Fruit fly (Drosophila melanogaster) whole organism, embryonic: ENCODE data around the gene CG6738.

Experiments
- ATbp ChIP-seq: fragments of 200-800 bp; sonication (Bioruptor generic); optimal IDR thresholded peaks from 2 replicates; lab custom pipeline; 2017; ENCODE audit warnings: missing biosample characterization, mild to moderate bottlenecking, missing genetic modification characterization, missing genetic modification reagents
- Blimp-1 ChIP-seq: fragments of 200-800 bp; sonication (Bioruptor generic); optimal IDR thresholded peaks from 3 replicates; lab custom pipeline; 2018; ENCODE audit warnings: missing biosample characterization, missing genetic modification characterization, mild to moderate bottlenecking, moderate library complexity, missing genetic modification reagents
- CG10209 ChIP-seq: fragments of 200-800 bp; sonication (Bioruptor generic); optimal IDR thresholded peaks from 3 replicates; lab custom pipeline; 2017; ENCODE audit warnings: missing biosample characterization, mild to moderate bottlenecking, missing genetic modification characterization, missing genetic modification reagents
- CG10321 ChIP-seq: fragments of 200-800 bp; sonication (Bioruptor generic); IDR thresholded peaks from 2 replicates; pipeline ENCODE4 v1.3.6; 2022; ENCODE audit warnings: missing biosample characterization, missing genetic modification characterization
- CG10431 ChIP-seq: fragments of 200-800 bp; sonication (Bioruptor generic); optimal IDR thresholded peaks from 3 replicates; lab custom pipeline; 2018; ENCODE audit warnings: missing biosample characterization, mild to moderate bottlenecking, missing genetic modification characterization
- CG11398 ChIP-seq: fragments of 200-800 bp; sonication (Bioruptor generic); optimal IDR thresholded peaks from 2 replicates; lab custom pipeline; 2016; ENCODE audit warnings: missing biosample characterization, missing genetic modification characterization
- CG12236 ChIP-seq: fragments of 200-800 bp; sonication (Bioruptor generic); optimal IDR thresholded peaks from 2 replicates; lab custom pipeline; 2016; ENCODE audit warnings: missing biosample characterization, missing genetic modification characterization
- CG12299 ChIP-seq: fragments of 200-800 bp; sonication (Bioruptor generic); optimal IDR thresholded peaks from 2 replicates; lab custom pipeline; 2018; ENCODE audit warnings: missing biosample characterization, mild to moderate bottlenecking, missing genetic modification characterization
- CG16813 ChIP-seq: fragments of 200-800 bp; sonication (Bioruptor generic); IDR thresholded peaks from 3 replicates; pipeline ENCODE4 v1.3.6; 2022; ENCODE audit warnings: missing biosample characterization, missing genetic modification characterization; ENCODE audit not compliant: partially characterized antibody
- CG18262 ChIP-seq: fragments of 200-800 bp; optimal IDR thresholded peaks from 3 replicates; lab custom pipeline; 2019; ENCODE audit warnings: missing biosample characterization, mild to moderate bottlenecking, missing genetic modification characterization, moderate library complexity
- CG2202 ChIP-seq: fragments of 200-800 bp; sonication (Bioruptor generic); optimal IDR thresholded peaks from 2 replicates; lab custom pipeline; 2018; ENCODE audit warnings: missing biosample characterization, mild to moderate bottlenecking, missing genetic modification characterization
- CG2678 ChIP-seq: fragments of 200-800 bp; sonication (Bioruptor generic); optimal IDR thresholded peaks from 3 replicates; lab custom pipeline; 2019; ENCODE audit warnings: missing biosample characterization, mild to moderate bottlenecking, missing genetic modification characterization, moderate library complexity
- CG30403 ChIP-seq: fragments of 200-800 bp; sonication (Bioruptor generic); optimal IDR thresholded peaks from 3 replicates; lab custom pipeline; 2016; ENCODE audit warnings: missing biosample characterization, missing genetic modification characterization
- CG3838 ChIP-seq: fragments of 200-800 bp; sonication (Bioruptor generic); optimal IDR thresholded peaks from 3 replicates; lab custom pipeline; 2016; ENCODE audit warnings: missing biosample characterization, missing genetic modification characterization
- CG5180 ChIP-seq: fragments of 200-800 bp; sonication (Bioruptor generic); optimal IDR thresholded peaks from 3 replicates; lab custom pipeline; 2017; ENCODE audit warnings: missing biosample characterization, missing genetic modification characterization, mild to moderate bottlenecking, moderate library complexity, missing genetic modification reagents
- CG8290 ChIP-seq, 3 experiments: fragments of 200-800 bp; sonication (Bioruptor generic); optimal IDR thresholded peaks; 2 replicates each; lab custom pipeline; 2016 to 2019; ENCODE audit warnings: missing biosample characterization in 3 of 3, missing genetic modification characterization in 3 of 3, mild to moderate bottlenecking in 2 of 3, moderate library complexity in 1 of 3
- D ChIP-seq, 2 experiments: fragments of 200-800 bp in 1 of 2; fragments of >200 bp in 1 of 2; sonication (Bioruptor generic) in 1 of 2; optimal IDR thresholded peaks; 2 replicates in 1 of 2; 3 replicates in 1 of 2; lab custom pipeline; 2017; ENCODE audit warnings: mild to moderate bottlenecking in 1 of 2, missing biosample characterization in 1 of 2, missing genetic modification characterization in 1 of 2, missing genetic modification reagents in 1 of 2
- D19B ChIP-seq: fragments of 200-800 bp; sonication (Bioruptor generic); optimal IDR thresholded peaks from 2 replicates; lab custom pipeline; 2017; ENCODE audit warnings: missing biosample characterization, mild to moderate bottlenecking, missing genetic modification characterization
- Dip3 ChIP-seq: fragments of 200-800 bp; sonication (Bioruptor generic); optimal IDR thresholded peaks from 3 replicates; lab custom pipeline; 2016; ENCODE audit warnings: missing biosample characterization, missing genetic modification characterization
- Ets65A ChIP-seq: fragments of 200-800 bp; sonication (Bioruptor generic); peaks from one replicate; lab custom pipeline; 2016; ENCODE audit warnings: missing biosample characterization, missing genetic modification characterization
- HHEX ChIP-seq: fragments of 200-800 bp; sonication (Bioruptor generic); optimal IDR thresholded peaks from 3 replicates; lab custom pipeline; 2017; ENCODE audit warnings: missing biosample characterization, mild to moderate bottlenecking, missing genetic modification characterization, missing genetic modification reagents
- Hr51 ChIP-seq, 2 experiments: fragments of 200-800 bp; sonication (Bioruptor generic); optimal IDR thresholded peaks; 2 replicates in 1 of 2; 3 replicates in 1 of 2; lab custom pipeline; 2016 to 2018; ENCODE audit warnings: missing biosample characterization in 2 of 2, missing genetic modification characterization in 2 of 2, mild to moderate bottlenecking in 1 of 2, moderate library complexity in 1 of 2
- MESR4 ChIP-seq: fragments of 200-800 bp; sonication (Bioruptor generic); optimal IDR thresholded peaks from 2 replicates; lab custom pipeline; 2018; ENCODE audit warnings: missing biosample characterization, mild to moderate bottlenecking, missing genetic modification characterization, moderate library complexity
- Nf-YC ChIP-seq: fragments of 200-800 bp; optimal IDR thresholded peaks from 3 replicates; lab custom pipeline; 2019; ENCODE audit warnings: missing biosample characterization, mild to moderate bottlenecking, missing genetic modification characterization, moderate library complexity
- az2 ChIP-seq: fragments of 200-800 bp; sonication (Bioruptor generic); optimal IDR thresholded peaks from 3 replicates; lab custom pipeline; 2016; ENCODE audit warnings: missing biosample characterization, missing genetic modification characterization
- br ChIP-seq: fragments of >200 bp; optimal IDR thresholded peaks from 2 replicates; lab custom pipeline; 2017
- esg ChIP-seq: fragments of 200-800 bp; sonication (Bioruptor generic); conservative IDR thresholded peaks from 2 replicates; pipeline ENCODE4 v1.3.6; 2022; ENCODE audit warnings: missing biosample characterization, missing genetic modification characterization
- lbe ChIP-seq: fragments of 200-800 bp; sonication (Bioruptor generic); optimal IDR thresholded peaks from 2 replicates; lab custom pipeline; 2016; ENCODE audit warnings: missing biosample characterization, mild to moderate bottlenecking, missing genetic modification characterization
- nau ChIP-seq: fragments of 200-800 bp; sonication (Bioruptor generic); optimal IDR thresholded peaks from 3 replicates; lab custom pipeline; 2017; ENCODE audit warnings: missing biosample characterization, mild to moderate bottlenecking, missing genetic modification characterization, missing genetic modification reagents
- odd ChIP-seq: fragments of 200-800 bp; sonication (Bioruptor generic); optimal IDR thresholded peaks from 2 replicates; lab custom pipeline; 2017; ENCODE audit warnings: missing biosample characterization, mild to moderate bottlenecking, missing genetic modification characterization
- row ChIP-seq: fragments of 200-800 bp; sonication (Bioruptor generic); IDR thresholded peaks from 3 replicates; pipeline ENCODE4 v1.3.6; 2022; ENCODE audit warnings: missing biosample characterization, missing genetic modification characterization
- sc ChIP-seq, 3 experiments: fragments of >200 bp in 2 of 3; fragments of 200-800 bp in 1 of 3; sonication (Bioruptor generic) in 1 of 3; optimal IDR thresholded peaks; 2 replicates in 2 of 3; 3 replicates in 1 of 3; lab custom pipeline; 2017; ENCODE audit warnings: mild to moderate bottlenecking in 1 of 3, missing biosample characterization in 1 of 3, missing genetic modification characterization in 1 of 3, missing genetic modification reagents in 1 of 3
- tin ChIP-seq: fragments of 200-800 bp; sonication (Bioruptor generic); optimal IDR thresholded peaks from 3 replicates; lab custom pipeline; 2016; ENCODE audit warnings: missing biosample characterization, missing genetic modification characterization
- tna ChIP-seq: fragments of 200-800 bp; sonication (Bioruptor generic); IDR thresholded peaks from 2 replicates; pipeline ENCODE4 v1.3.6; 2022; ENCODE audit warnings: missing biosample characterization, missing genetic modification characterization; ENCODE audit not compliant: partially characterized antibody

Gene CG6738

dm6 chr3R:23067209-23067826, 32.0 kb upstream of the CG6738 start, which contains the start of gene CG17111 (continued):
- peak in 1 of 2 experiments; percentile 71 for TF ChIP-seq Hr51 (GFP tag; optimal IDR thresholded peaks at IDR 0.05; lab: Kevin White, UChicago)
- no peak for TF ChIP-seq D (optimal IDR thresholded peaks at IDR 0.05; lab: Kevin White, UChicago)
- peak; percentile 27 for TF ChIP-seq D (GFP tag; optimal IDR thresholded peaks at IDR 0.05; lab: Kevin White, UChicago)
- TF ChIP-seq br (lab: Kevin White, UChicago), result no peak
- TF ChIP-seq CG30403, result peak; percentile 57
- peak; percentile 33 for TF ChIP-seq ATbp (GFP tag; lab: Kevin White, UChicago)
- no peak for TF ChIP-seq nau (GFP tag; lab: Kevin White, UChicago)
- no peak for TF ChIP-seq CG10431 (GFP tag; lab: Kevin White, UChicago)
- TF ChIP-seq lbe (GFP tag; lab: Kevin White, UChicago), result no peak
- TF ChIP-seq CG2678 (tag; lab: Kevin White, UChicago), result peak; percentile 70

- TF ChIP-seq CG5180 (GFP tag; lab: Kevin White, UChicago) (no peak), Dip3 (GFP tag; lab: Kevin White, UChicago) (no peak), CG12299 (tag; lab: Kevin White, UChicago) (no peak), CG10209 (GFP tag; lab: Kevin White, UChicago) (no peak), Nf-YC (tag; lab: Kevin White, UChicago) (no peak), HHEX (GFP tag; lab: Kevin White, UChicago) (no peak), CG16813 (GFP tag; lab: Robert Waterston, UW) (no peak), CG12236 (GFP tag; lab: Kevin White, UChicago) (no peak), Blimp-1 (GFP tag; lab: Kevin White, UChicago) (peak; percentile 77), tin (GFP tag; lab: Kevin White, UChicago) (no peak), CG10321 (GFP tag; lab: Robert Waterston, UW) (peak; percentile 67), D19B (GFP tag; lab: Kevin White, UChicago) (no peak), tna (GFP tag; lab: Robert Waterston, UW) (no peak), CG2202 (no peak)
These were observed 24.9 kb upstream of the CG6738 start for dm6 chr3R:23074480-23074879.

- TF ChIP-seq row (GFP tag; lab: Robert Waterston, UW) (0 out of 3 replicates have a peak, but pooled peaks have one; percentile 22), az2 (no peak), CG18262 (no peak), odd (no peak), Ets65A (GFP tag; lab: Kevin White, UChicago) (peak; percentile 90), sc (optimal IDR thresholded peaks at IDR 0.05; lab: Kevin White, UChicago) (no peak), sc (GFP tag; optimal IDR thresholded peaks at IDR 0.05; lab: Kevin White, UChicago) (no peak), CG11398 (no peak), CG3838 (GFP tag; lab: Kevin White, UChicago) (no peak), CG8290 (GFP tag; optimal IDR thresholded peaks at IDR 0.05; lab: Kevin White, UChicago) (no peak), CG8290 (tag; optimal IDR thresholded peaks at IDR 0.05; lab: Kevin White, UChicago) (no peak), esg (GFP tag; lab: Robert Waterston, UW) (no peak), MESR4 (GFP tag; lab: Kevin White, UChicago) (no peak)
These were observed 18.1 kb upstream of the CG6738 start for dm6 chr3R:23081265-23081664.
